Worm (Caenorhabditis elegans) whole organism, young adult: ENCODE measurements around the gene ensh-1.

Experiments used
- B0019.2 ChIP-seq: fragments of 200-800 bp; sonication (Bioruptor generic); conservative IDR thresholded peaks from 2 replicates; pipeline ENCODE4 v1.3.6; 2022; ENCODE audit warnings: missing genetic modification reagents, missing genetic modification characterization, missing compliant biosample characterization
- B0035.1 ChIP-seq: sonication (generic microtip); optimal IDR thresholded peaks from 2 replicates; lab custom pipeline; 2016; ENCODE audit warnings: missing genetic modification characterization, mild to moderate bottlenecking, missing compliant biosample characterization, missing genotype, missing genetic modification reagents
- F22D6.2 ChIP-seq: sonication (generic microtip); optimal IDR thresholded peaks from 2 replicates; lab custom pipeline; 2016; ENCODE audit warnings: mild to moderate bottlenecking, missing genetic modification characterization, missing compliant biosample characterization
- F49E8.2 ChIP-seq: sonication (generic microtip); optimal IDR thresholded peaks from 3 replicates; lab custom pipeline; 2017; ENCODE audit warnings: missing genetic modification characterization, mild to moderate bottlenecking, missing compliant biosample characterization, antibody characterized with exemption, moderate library complexity; ENCODE audit not compliant: insufficient read depth
- K11D2.4 ChIP-seq: fragments of 200-800 bp; sonication (Bioruptor generic); IDR thresholded peaks from 2 replicates; pipeline ENCODE4 v1.3.6; 2022; ENCODE audit warnings: missing genetic modification reagents, missing genetic modification characterization, missing compliant biosample characterization
- T26A5.8 ChIP-seq: sonication (generic microtip); optimal IDR thresholded peaks from 2 replicates; lab custom pipeline; 2016; ENCODE audit warnings: missing genetic modification characterization, missing compliant biosample characterization
- ZK185.1 ChIP-seq: sonication (generic microtip); optimal IDR thresholded peaks from 2 replicates; lab custom pipeline; 2016; ENCODE audit warnings: mild to moderate bottlenecking, missing genetic modification characterization, missing compliant biosample characterization; ENCODE audit not compliant: poor library complexity, severe bottlenecking
- ama-1 ChIP-seq, 3 experiments: fragments of 150-350 bp in 1 of 3; sonication (generic microtip) in 2 of 3; optimal IDR thresholded peaks; 2 replicates each; lab custom pipeline; 2014 to 2018; ENCODE audit warnings: missing biosample characterization in 2 of 3, missing genetic modification characterization in 2 of 3, missing genetic modification reagents in 2 of 3
- aptf-2 ChIP-seq: fragments of 200-800 bp; sonication (Bioruptor generic); conservative IDR thresholded peaks from 2 replicates; pipeline ENCODE4 v1.3.6; 2022; ENCODE audit warnings: missing genetic modification reagents, missing genetic modification characterization, missing compliant biosample characterization
- attf-5 ChIP-seq: fragments of 200-800 bp; sonication (Bioruptor generic); optimal IDR thresholded peaks from 2 replicates; lab custom pipeline; 2018; ENCODE audit warnings: mild to moderate bottlenecking, missing genetic modification characterization, missing compliant biosample characterization
- attf-6 ChIP-seq: fragments of 200-800 bp; sonication (Bioruptor generic); IDR thresholded peaks from 2 replicates; pipeline ENCODE4 v1.3.6; 2022; ENCODE audit warnings: missing genetic modification reagents, missing genetic modification characterization, missing compliant biosample characterization
- bed-1 ChIP-seq: fragments of 200-800 bp; sonication (Bioruptor generic); IDR thresholded peaks from 2 replicates; pipeline ENCODE4 v1.3.6; 2022; ENCODE audit warnings: missing genetic modification reagents, missing genetic modification characterization, missing compliant biosample characterization
- cebp-2 ChIP-seq: fragments of 200-800 bp; sonication (Bioruptor generic); IDR thresholded peaks from 2 replicates; pipeline ENCODE4 v1.3.6; 2022; ENCODE audit warnings: missing genetic modification characterization, missing compliant biosample characterization
- ceh-100 ChIP-seq: fragments of 200-800 bp; sonication (Bioruptor generic); IDR thresholded peaks from 2 replicates; pipeline ENCODE4 v1.3.6; 2022; ENCODE audit warnings: missing genetic modification reagents, missing genetic modification characterization, missing compliant biosample characterization
- ceh-79 ChIP-seq: sonication (generic microtip); optimal IDR thresholded peaks from 2 replicates; lab custom pipeline; 2017; ENCODE audit warnings: mild to moderate bottlenecking, missing genetic modification characterization, missing compliant biosample characterization
- ceh-91 ChIP-seq: fragments of 200-800 bp; sonication (Bioruptor generic); IDR thresholded peaks from 2 replicates; pipeline ENCODE4 v1.3.6; 2022; ENCODE audit warnings: missing genetic modification reagents, missing genetic modification characterization, missing compliant biosample characterization
- chd-7 ChIP-seq: sonication (generic microtip); optimal IDR thresholded peaks from 2 replicates; lab custom pipeline; 2016; ENCODE audit warnings: mild to moderate bottlenecking, missing genetic modification characterization, moderate library complexity, missing compliant biosample characterization
- dox-1 ChIP-seq: fragments of 200-800 bp; sonication (Bioruptor generic); IDR thresholded peaks from 2 replicates; pipeline ENCODE4 v1.3.6; 2022; ENCODE audit warnings: missing genetic modification reagents, missing genetic modification characterization, missing compliant biosample characterization
- dpff-1 ChIP-seq: sonication (generic microtip); optimal IDR thresholded peaks from 2 replicates; lab custom pipeline; 2017; ENCODE audit warnings: mild to moderate bottlenecking, missing genetic modification characterization, missing compliant biosample characterization
- egl-44 ChIP-seq: fragments of 200-800 bp; sonication (Bioruptor generic); IDR thresholded peaks from 2 replicates; pipeline ENCODE4 v1.3.6; 2022; ENCODE audit warnings: missing genetic modification reagents, missing genetic modification characterization, missing compliant biosample characterization
- egrh-3 ChIP-seq: fragments of 200-800 bp; sonication (Bioruptor generic); IDR thresholded peaks from 2 replicates; pipeline ENCODE4 v1.3.6; 2022; ENCODE audit warnings: missing genetic modification reagents, missing genetic modification characterization, missing compliant biosample characterization
- ekl-4 ChIP-seq: fragments of 200-800 bp; sonication (Bioruptor generic); IDR thresholded peaks from 2 replicates; pipeline ENCODE4 v1.3.6; 2022; ENCODE audit warnings: missing genetic modification reagents, missing genetic modification characterization, missing compliant biosample characterization
- fkh-3 ChIP-seq: sonication (generic microtip); optimal IDR thresholded peaks from 2 replicates; lab custom pipeline; 2016; ENCODE audit warnings: mild to moderate bottlenecking, missing genetic modification characterization, missing compliant biosample characterization
- gei-17 ChIP-seq: fragments of 200-800 bp; sonication (Bioruptor generic); optimal IDR thresholded peaks from 2 replicates; lab custom pipeline; 2018; ENCODE audit warnings: mild to moderate bottlenecking, missing genetic modification characterization, missing compliant biosample characterization
- him-1 ChIP-seq: sonication (generic microtip); optimal IDR thresholded peaks from 2 replicates; lab custom pipeline; 2016; ENCODE audit warnings: missing genotype, missing genetic modification reagents, missing genetic modification characterization, missing compliant biosample characterization
- hlh-12 ChIP-seq: sonication (generic microtip); optimal IDR thresholded peaks from 2 replicates; lab custom pipeline; 2016; ENCODE audit warnings: missing genetic modification characterization, missing compliant biosample characterization
- hmg-20 ChIP-seq: fragments of 200-800 bp; sonication (Bioruptor generic); IDR thresholded peaks from 2 replicates; pipeline ENCODE4 v1.3.6; 2022; ENCODE audit warnings: missing genetic modification reagents, missing genetic modification characterization, missing compliant biosample characterization
- hrde-1 ChIP-seq: sonication (generic microtip); optimal IDR thresholded peaks from 2 replicates; lab custom pipeline; 2016; ENCODE audit warnings: missing genetic modification characterization, mild to moderate bottlenecking, missing compliant biosample characterization, moderate library complexity, missing genotype, missing genetic modification reagents, borderline replicate concordance
- hsf-1 ChIP-seq: fragments of 200-800 bp; sonication (Bioruptor generic); IDR thresholded peaks from 2 replicates; pipeline ENCODE4 v1.3.6; 2022; ENCODE audit warnings: missing genetic modification reagents, missing genetic modification characterization, missing compliant biosample characterization
- lin-26 ChIP-seq: fragments of 200-800 bp; sonication (Bioruptor generic); IDR thresholded peaks from 2 replicates; pipeline ENCODE4 v1.3.6; 2022; ENCODE audit warnings: missing genetic modification reagents, missing genetic modification characterization, missing compliant biosample characterization
- lin-35 ChIP-seq, 3 experiments: fragments of 150-350 bp in 2 of 3; sonication (generic microtip) in 1 of 3; optimal IDR thresholded peaks; 2 replicates each; lab custom pipeline; 2014 to 2018; ENCODE audit warnings: missing biosample characterization in 3 of 3, missing genetic modification characterization in 3 of 3, missing genetic modification reagents in 3 of 3
- madf-10 ChIP-seq: sonication (generic microtip); optimal IDR thresholded peaks from 2 replicates; lab custom pipeline; 2016; ENCODE audit warnings: mild to moderate bottlenecking, missing genetic modification characterization, missing compliant biosample characterization
- mcd-1 ChIP-seq: fragments of 200-800 bp; sonication (Bioruptor generic); IDR thresholded peaks from 2 replicates; pipeline ENCODE4 v1.3.6; 2022; ENCODE audit warnings: missing genetic modification reagents, missing genetic modification characterization, missing compliant biosample characterization
- mel-28 ChIP-seq: sonication (generic microtip); optimal IDR thresholded peaks from 2 replicates; lab custom pipeline; 2016; ENCODE audit warnings: borderline replicate concordance, mild to moderate bottlenecking, missing genetic modification characterization, missing compliant biosample characterization
- mxl-1 ChIP-seq: sonication (generic microtip); optimal IDR thresholded peaks from 2 replicates; lab custom pipeline; 2016; ENCODE audit warnings: missing genetic modification characterization, missing compliant biosample characterization
- nhr-120 ChIP-seq: fragments of 200-800 bp; sonication (Bioruptor generic); IDR thresholded peaks from 2 replicates; pipeline ENCODE4 v1.3.6; 2022; ENCODE audit warnings: missing genetic modification characterization, missing compliant biosample characterization
- rcor-1 ChIP-seq: fragments of 200-800 bp; sonication (Bioruptor generic); IDR thresholded peaks from 2 replicates; pipeline ENCODE4 v1.3.6; 2022; ENCODE audit warnings: missing genetic modification reagents, missing genetic modification characterization, missing compliant biosample characterization
- sdz-38 ChIP-seq: sonication (generic microtip); optimal IDR thresholded peaks from 2 replicates; lab custom pipeline; 2016; ENCODE audit warnings: missing genotype, missing genetic modification characterization, missing compliant biosample characterization
- snpc-1.3 ChIP-seq: sonication (generic microtip); optimal IDR thresholded peaks from 2 replicates; lab custom pipeline; 2017; ENCODE audit warnings: missing genetic modification characterization, mild to moderate bottlenecking, missing compliant biosample characterization, antibody characterized with exemption, moderate library complexity, missing genotype, missing genetic modification reagents; ENCODE audit not compliant: insufficient read depth
- snpc-3.4 ChIP-seq: sonication (generic microtip); optimal IDR thresholded peaks from 2 replicates; lab custom pipeline; 2017; ENCODE audit warnings: missing genetic modification characterization, mild to moderate bottlenecking, missing compliant biosample characterization, antibody characterized with exemption, moderate library complexity, missing genotype, missing genetic modification reagents
- somi-1 ChIP-seq: fragments of 200-800 bp; sonication (Bioruptor generic); optimal IDR thresholded peaks from 2 replicates; lab custom pipeline; 2018; ENCODE audit warnings: mild to moderate bottlenecking, missing genetic modification characterization, missing compliant biosample characterization
- sptf-2 ChIP-seq: fragments of 200-800 bp; sonication (Bioruptor generic); optimal IDR thresholded peaks from 2 replicates; lab custom pipeline; 2018; ENCODE audit warnings: mild to moderate bottlenecking, missing genetic modification characterization, missing compliant biosample characterization
- xnd-1 ChIP-seq: sonication (generic microtip); optimal IDR thresholded peaks from 2 replicates; lab custom pipeline; 2016; ENCODE audit warnings: missing genotype, missing genetic modification reagents, missing genetic modification characterization, missing compliant biosample characterization
- zim-3 ChIP-seq: sonication (generic microtip); optimal IDR thresholded peaks from 2 replicates; lab custom pipeline; 2017; ENCODE audit warnings: mild to moderate bottlenecking, missing genetic modification characterization, moderate library complexity, missing compliant biosample characterization
- ztf-25 ChIP-seq: fragments of 200-800 bp; sonication (Bioruptor generic); IDR thresholded peaks from 2 replicates; pipeline ENCODE4 v1.3.6; 2022; ENCODE audit warnings: missing genetic modification reagents, missing genetic modification characterization, missing compliant biosample characterization

The ensh-1 gene

DNA sequence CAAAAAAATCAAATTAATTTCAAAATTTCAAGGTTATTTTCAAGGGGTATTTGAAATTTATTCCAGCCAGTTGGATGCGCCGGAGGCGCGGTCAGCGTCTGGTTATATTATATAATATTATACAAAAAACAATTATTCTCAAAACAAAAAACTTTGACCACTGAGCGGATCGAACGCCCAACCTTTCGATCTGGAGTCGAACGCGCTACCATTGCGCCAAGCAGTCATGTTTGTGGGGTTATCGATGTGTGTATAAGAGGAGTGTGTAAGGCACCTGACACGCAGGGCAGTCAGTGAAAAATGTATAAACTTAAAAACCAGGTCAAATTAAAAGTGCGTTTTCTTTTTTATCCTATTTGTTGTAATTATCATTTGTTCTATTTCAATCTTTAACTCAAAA, 38.9 kb downstream of the ensh-1 start (continued):
- TF ChIP-seq rcor-1 (GFP tag; lab: Robert Waterston, UW) (no peak), B0035.1 (no peak), F49E8.2 (no peak), xnd-1 (tag; lab: Kevin White, UChicago) (no peak), ekl-4 (GFP tag; lab: Robert Waterston, UW) (0 out of 2 replicates have a peak, but pooled peaks have one; percentile 31), F22D6.2 (tag; lab: Kevin White, UChicago) (no peak), bed-1 (GFP tag; lab: Robert Waterston, UW) (no peak), him-1 (tag; lab: Kevin White, UChicago) (peak; percentile 55), hsf-1 (GFP tag; lab: Robert Waterston, UW) (no peak), cebp-2 (GFP tag; lab: Robert Waterston, UW) (no peak), sptf-2 (GFP tag; lab: Kevin White, UChicago) (no peak), hmg-20 (GFP tag; lab: Robert Waterston, UW) (no peak), egrh-3 (GFP tag; lab: Robert Waterston, UW) (no peak), ZK185.1 (tag; lab: Kevin White, UChicago) (no peak), attf-6 (no peak), ztf-25 (no peak), zim-3 (tag; lab: Kevin White, UChicago) (no peak), egl-44 (GFP tag; lab: Robert Waterston, UW) (no peak), ceh-79 (no peak), hrde-1 (tag; lab: Kevin White, UChicago) (no peak), gei-17 (GFP tag; lab: Kevin White, UChicago) (no peak), mel-28 (tag; lab: Kevin White, UChicago) (no peak), ceh-91 (GFP tag; lab: Robert Waterston, UW) (no peak), K11D2.4 (GFP tag; lab: Robert Waterston, UW) (no peak), dpff-1 (tag; lab: Kevin White, UChicago) (no peak), chd-7 (no peak), hlh-12 (no peak), fkh-3 (no peak), sdz-38 (tag; lab: Kevin White, UChicago) (no peak), nhr-120 (no peak), lin-35 (GFP tag; optimal IDR thresholded peaks at IDR 0.05; lab: Kevin White, UChicago) (no peak), snpc-3.4 (tag; lab: Kevin White, UChicago) (peak; percentile 34), aptf-2 (no peak), mxl-1 (tag; lab: Kevin White, UChicago) (no peak), somi-1 (no peak), ceh-100 (GFP tag; lab: Robert Waterston, UW) (no peak), madf-10 (tag; lab: Kevin White, UChicago) (no peak), ama-1 (optimal IDR thresholded peaks at IDR 0.05; lab: Kevin White, UChicago) (no peak), ama-1 (GFP tag; optimal IDR thresholded peaks at IDR 0.05; lab: Kevin White, UChicago) (peak in 1 of 2 experiments; percentile 36), attf-5 (peak; percentile 18), B0019.2 (GFP tag; lab: Robert Waterston, UW) (no peak), T26A5.8 (no peak), mcd-1 (0 out of 2 replicates have a peak, but pooled peaks have one; percentile 37), lin-26 (GFP tag; lab: Robert Waterston, UW) (peak; percentile 77; the same call in 1 of the 2 replicates), snpc-1.3 (peak; percentile 24), dox-1 (peak; percentile 58)
